Worm (Caenorhabditis elegans) whole organism, young adult: ENCODE measurements around the gene T19D12.6.

Experiments
- B0336.3 ChIP-seq: fragments of 200-800 bp; sonication (Bioruptor generic); IDR thresholded peaks from 2 replicates; pipeline ENCODE4 v1.3.6; 2022; ENCODE audit warnings: missing genetic modification characterization, missing compliant biosample characterization
- C06A6.2 ChIP-seq: fragments of 200-800 bp; sonication (Bioruptor generic); conservative IDR thresholded peaks from 2 replicates; pipeline ENCODE4 v1.3.6; 2022; ENCODE audit warnings: missing genetic modification characterization, missing compliant biosample characterization
- F57C9.4 ChIP-seq: sonication (generic microtip); optimal IDR thresholded peaks from 2 replicates; lab custom pipeline; 2017; ENCODE audit warnings: mild to moderate bottlenecking, missing genetic modification characterization, missing compliant biosample characterization
- T26A5.8 ChIP-seq: sonication (generic microtip); optimal IDR thresholded peaks from 2 replicates; lab custom pipeline; 2016; ENCODE audit warnings: missing genetic modification characterization, missing compliant biosample characterization
- akir-1 ChIP-seq: fragments of 200-800 bp; sonication (Bioruptor generic); optimal IDR thresholded peaks from 2 replicates; lab custom pipeline; 2018; ENCODE audit warnings: mild to moderate bottlenecking, missing genetic modification characterization, moderate library complexity, missing compliant biosample characterization
- aptf-2 ChIP-seq: fragments of 200-800 bp; sonication (Bioruptor generic); conservative IDR thresholded peaks from 2 replicates; pipeline ENCODE4 v1.3.6; 2022; ENCODE audit warnings: missing genetic modification reagents, missing genetic modification characterization, missing compliant biosample characterization
- atf-7 ChIP-seq: sonication (generic microtip); optimal IDR thresholded peaks from 2 replicates; lab custom pipeline; 2017; ENCODE audit warnings: mild to moderate bottlenecking, missing genetic modification characterization, missing compliant biosample characterization
- attf-5 ChIP-seq: fragments of 200-800 bp; sonication (Bioruptor generic); optimal IDR thresholded peaks from 2 replicates; lab custom pipeline; 2018; ENCODE audit warnings: mild to moderate bottlenecking, missing genetic modification characterization, missing compliant biosample characterization
- cebp-1 ChIP-seq, 2 experiments: fragments of 200-800 bp in 1 of 2; sonication (Bioruptor generic) in 1 of 2; sonication (generic microtip) in 1 of 2; IDR thresholded peaks in 1 of 2; optimal IDR thresholded peaks in 1 of 2; 2 replicates each; pipeline versions ENCODE4 v1.3.6 to Lab custom; 2017 to 2022; ENCODE audit warnings: missing compliant biosample characterization in 2 of 2, missing genetic modification characterization in 2 of 2, mild to moderate bottlenecking in 1 of 2, missing genetic modification reagents in 1 of 2, moderate library complexity in 1 of 2
- ceh-100 ChIP-seq: fragments of 200-800 bp; sonication (Bioruptor generic); IDR thresholded peaks from 2 replicates; pipeline ENCODE4 v1.3.6; 2022; ENCODE audit warnings: missing genetic modification reagents, missing genetic modification characterization, missing compliant biosample characterization
- dox-1 ChIP-seq: fragments of 200-800 bp; sonication (Bioruptor generic); IDR thresholded peaks from 2 replicates; pipeline ENCODE4 v1.3.6; 2022; ENCODE audit warnings: missing genetic modification reagents, missing genetic modification characterization, missing compliant biosample characterization
- dpff-1 ChIP-seq: sonication (generic microtip); optimal IDR thresholded peaks from 2 replicates; lab custom pipeline; 2017; ENCODE audit warnings: mild to moderate bottlenecking, missing genetic modification characterization, missing compliant biosample characterization
- dpl-1 ChIP-seq: fragments of 150-350 bp; optimal IDR thresholded peaks from 2 replicates; lab custom pipeline; 2014; ENCODE audit warnings: missing biosample characterization, missing genetic modification reagents, missing genetic modification characterization
- ets-4 ChIP-seq: fragments of 200-800 bp; sonication (Bioruptor generic); optimal IDR thresholded peaks from 2 replicates; lab custom pipeline; 2018; ENCODE audit warnings: mild to moderate bottlenecking, missing genetic modification characterization, missing compliant biosample characterization
- hlh-26 ChIP-seq: fragments of 200-800 bp; sonication (Bioruptor generic); conservative IDR thresholded peaks from 2 replicates; pipeline ENCODE4 v1.3.6; 2022; ENCODE audit warnings: missing genetic modification reagents, missing genetic modification characterization, missing compliant biosample characterization
- hmg-1.2 ChIP-seq: fragments of 200-800 bp; sonication (Bioruptor generic); IDR thresholded peaks from 2 replicates; pipeline ENCODE4 v1.3.6; 2022; ENCODE audit warnings: missing genetic modification reagents, missing genetic modification characterization, missing compliant biosample characterization
- let-607 ChIP-seq, 2 experiments: fragments of 200-800 bp in 1 of 2; sonication (Bioruptor generic) in 1 of 2; sonication (generic microtip) in 1 of 2; optimal IDR thresholded peaks; 2 replicates each; lab custom pipeline; 2016 to 2018; ENCODE audit warnings: mild to moderate bottlenecking in 2 of 2, missing compliant biosample characterization in 2 of 2, missing genetic modification characterization in 2 of 2, moderate library complexity in 2 of 2, missing genotype in 1 of 2
- lin-35 ChIP-seq, 3 experiments: fragments of 150-350 bp in 2 of 3; sonication (generic microtip) in 1 of 3; optimal IDR thresholded peaks; 2 replicates each; lab custom pipeline; 2014 to 2018; ENCODE audit warnings: missing biosample characterization in 3 of 3, missing genetic modification characterization in 3 of 3, missing genetic modification reagents in 3 of 3
- lsl-1 ChIP-seq: fragments of 200-800 bp; sonication (Bioruptor generic); optimal IDR thresholded peaks from 2 replicates; lab custom pipeline; 2018; ENCODE audit warnings: mild to moderate bottlenecking, missing genetic modification characterization, moderate library complexity, missing compliant biosample characterization
- madf-6 ChIP-seq: fragments of 200-800 bp; sonication (Bioruptor generic); IDR thresholded peaks from 2 replicates; pipeline ENCODE4 v1.3.6; 2022; ENCODE audit warnings: missing genetic modification reagents, missing genetic modification characterization, missing compliant biosample characterization
- mes-4 ChIP-seq: sonication (generic microtip); optimal IDR thresholded peaks from 2 replicates; lab custom pipeline; 2016; ENCODE audit warnings: missing genotype, missing genetic modification characterization, missing compliant biosample characterization
- nfya-1 ChIP-seq: sonication (generic microtip); optimal IDR thresholded peaks from 2 replicates; lab custom pipeline; 2017; ENCODE audit warnings: antibody characterized with exemption, missing compliant biosample characterization, missing genetic modification characterization, borderline replicate concordance; ENCODE audit not compliant: insufficient read depth
- nhr-80 ChIP-seq: sonication (generic microtip); optimal IDR thresholded peaks from 2 replicates; lab custom pipeline; 2016; ENCODE audit warnings: missing genetic modification characterization, missing compliant biosample characterization
- pha-4 ChIP-seq: fragments of 150-350 bp; sonication (generic microtip); optimal IDR thresholded peaks from 2 replicates; lab custom pipeline; 2014; ENCODE audit warnings: missing biosample characterization, missing genetic modification reagents, missing genetic modification characterization
- rec-8 ChIP-seq, 2 experiments: sonication (generic microtip); optimal IDR thresholded peaks; 2 replicates each; lab custom pipeline; 2016; ENCODE audit warnings: mild to moderate bottlenecking in 2 of 2, missing genetic modification characterization in 2 of 2, missing genetic modification reagents in 2 of 2, missing genotype in 2 of 2, missing biosample characterization in 1 of 2, missing compliant biosample characterization in 1 of 2, moderate library complexity in 1 of 2
- snpc-1.1 ChIP-seq: sonication (generic microtip); optimal IDR thresholded peaks from 2 replicates; lab custom pipeline; 2017; ENCODE audit warnings: missing genetic modification characterization, mild to moderate bottlenecking, missing compliant biosample characterization, antibody characterized with exemption, moderate library complexity, missing genotype, missing genetic modification reagents; ENCODE audit not compliant: insufficient read depth
- unc-62 ChIP-seq: fragments of 150-350 bp; optimal IDR thresholded peaks from 2 replicates; lab custom pipeline; 2014; ENCODE audit warnings: missing biosample characterization, missing genetic modification reagents, missing genetic modification characterization
- xnd-1 ChIP-seq: sonication (generic microtip); optimal IDR thresholded peaks from 2 replicates; lab custom pipeline; 2016; ENCODE audit warnings: missing genotype, missing genetic modification reagents, missing genetic modification characterization, missing compliant biosample characterization

Gene T19D12.6

DNA sequence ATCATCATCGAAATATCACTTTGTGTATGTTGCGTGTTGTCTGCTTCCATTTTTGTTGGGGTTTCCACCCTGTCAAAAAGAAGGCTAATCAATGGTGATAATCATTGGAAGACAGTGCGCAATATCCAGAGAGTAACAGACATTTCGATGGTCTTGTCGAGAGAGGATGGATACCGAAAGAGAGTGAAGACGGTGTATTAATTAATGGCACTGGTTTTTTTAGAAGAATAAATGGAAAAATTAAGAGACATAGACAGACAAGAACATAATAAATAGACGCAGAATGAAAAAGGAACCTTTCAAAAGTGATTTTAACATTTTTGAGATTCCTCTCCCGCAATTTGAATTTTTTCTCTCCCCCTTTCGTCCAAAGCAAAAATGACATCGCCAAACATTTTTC lies 23.9 kb downstream of the T19D12.6 start:
- TF ChIP-seq hmg-1.2 (peak; percentile 60; the same call in 1 of the 2 replicates), nfya-1 (tag; lab: Kevin White, UChicago) (no peak), mes-4 (no peak)

DNA sequence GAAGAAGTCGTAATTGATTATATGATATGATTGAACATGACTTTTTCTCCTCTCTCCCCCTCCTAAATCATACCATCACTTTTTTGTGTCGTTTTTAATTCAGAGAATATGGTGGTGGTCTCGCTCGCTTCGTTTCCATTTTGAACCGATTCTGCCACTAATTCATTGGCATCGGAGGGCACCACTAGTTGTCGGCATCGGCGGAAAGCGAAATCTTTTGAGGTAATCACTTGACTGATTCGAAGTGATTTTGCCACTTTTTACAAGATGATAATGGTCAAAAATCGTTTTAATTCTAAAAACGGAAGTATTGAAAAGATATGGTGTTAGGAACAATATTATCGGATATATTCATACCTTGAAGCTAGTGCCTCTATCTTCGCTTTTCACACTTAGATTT lies 26.1 kb downstream of the T19D12.6 start, which contains the start of gene klf-3:
Gene klf-3, plus strand, starts transcription at position 109 of the 400 bp plus-strand sequence.
- TF ChIP-seq T26A5.8 (tag; lab: Kevin White, UChicago) (no peak), dpff-1 (tag; lab: Kevin White, UChicago) (no peak), attf-5 (GFP tag; lab: Kevin White, UChicago) (no peak), rec-8 (tag; optimal IDR thresholded peaks at IDR 0.05; lab: Kevin White, UChicago) (no peak), xnd-1 (no peak), cebp-1 (GFP tag; IDR thresholded peaks at IDR 0.05; lab: Robert Waterston, UW) (no peak), cebp-1 (tag; optimal IDR thresholded peaks at IDR 0.05; lab: Kevin White, UChicago) (no peak), pha-4 (tag; lab: Kevin White, UChicago) (no peak)
- TF ChIP-seq, all 124 proteins: peak for 0

DNA sequence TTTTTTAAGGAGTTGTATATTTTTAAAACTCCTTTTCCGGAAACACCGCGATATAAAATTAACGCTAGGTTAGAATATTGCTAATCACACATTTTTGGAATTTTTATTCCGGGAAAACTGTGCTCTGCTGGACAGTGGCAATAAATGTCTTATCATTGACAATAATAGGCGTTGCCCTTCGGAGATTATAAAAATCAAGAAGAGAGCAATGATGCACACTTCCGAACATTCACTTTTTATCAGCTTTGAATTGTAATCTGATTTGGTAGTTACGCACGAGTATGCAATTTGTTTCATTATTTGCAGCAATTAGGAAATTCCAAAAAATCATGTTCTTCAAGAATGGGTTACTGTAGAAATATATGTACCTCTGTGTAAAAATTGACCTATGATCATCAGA lies 26.8 kb downstream of the T19D12.6 start:
- TF ChIP-seq nhr-80 (tag; lab: Kevin White, UChicago) (peak; percentile 56), attf-5 (GFP tag; lab: Kevin White, UChicago) (no peak)

DNA sequence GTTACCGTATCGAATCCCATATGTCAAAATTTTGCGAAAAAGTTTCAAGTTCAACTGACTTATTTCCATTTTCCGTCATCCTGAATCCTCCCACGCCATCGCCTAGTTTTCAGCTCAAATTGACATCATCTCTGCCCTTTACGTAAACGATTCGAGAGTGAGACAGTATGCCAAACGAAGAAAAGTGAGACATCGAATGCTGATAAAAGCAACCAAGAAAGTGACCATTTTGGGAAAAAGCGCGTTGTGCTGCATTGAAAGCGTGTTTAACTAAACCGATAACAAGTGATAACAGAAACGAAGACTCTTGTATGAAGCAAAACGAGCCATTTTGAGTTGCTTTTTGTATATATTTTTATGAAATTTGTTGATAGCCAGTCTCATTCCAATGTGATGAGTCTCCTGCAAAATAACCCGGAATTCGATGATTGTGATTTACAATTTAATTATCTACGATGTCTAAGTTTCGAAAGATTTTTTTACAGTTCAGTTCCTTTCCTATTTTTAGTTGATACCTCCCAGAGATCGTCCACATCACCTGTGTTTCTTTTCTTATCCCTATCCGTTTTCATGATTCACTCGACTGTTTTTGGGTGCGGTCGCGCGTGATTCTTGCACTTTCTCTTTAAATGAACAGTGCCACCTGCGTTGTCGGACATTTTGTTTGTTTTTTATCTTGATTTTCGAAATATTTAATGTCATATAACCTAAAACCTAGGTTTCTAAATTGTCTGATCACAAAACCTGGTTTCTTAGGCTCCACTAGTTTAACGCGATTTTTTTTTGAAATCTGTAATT lies 27.5 kb downstream of the T19D12.6 start:
- no peak for TF ChIP-seq B0336.3 (GFP tag; lab: Robert Waterston, UW)
- TF ChIP-seq akir-1 (GFP tag; lab: Kevin White, UChicago), result no peak
- TF ChIP-seq C06A6.2 (GFP tag; lab: Robert Waterston, UW), result no peak
- no peak for TF ChIP-seq dpl-1 (GFP tag; lab: Kevin White, UChicago)
- TF ChIP-seq let-607 (tag; optimal IDR thresholded peaks at IDR 0.05; lab: Kevin White, UChicago), result no peak
- TF ChIP-seq madf-6 (GFP tag; lab: Robert Waterston, UW), result no peak
- TF ChIP-seq xnd-1, result no peak
- TF ChIP-seq dox-1 (GFP tag; lab: Robert Waterston, UW), result peak; percentile 59
- no peak for TF ChIP-seq aptf-2 (GFP tag; lab: Robert Waterston, UW)
- no peak for TF ChIP-seq F57C9.4 (tag; lab: Kevin White, UChicago)
- no peak for TF ChIP-seq hlh-26
- TF ChIP-seq attf-5 (GFP tag; lab: Kevin White, UChicago), result no peak
- peak; percentile 94 for TF ChIP-seq nhr-80 (tag; lab: Kevin White, UChicago)
- TF ChIP-seq atf-7 (tag; lab: Kevin White, UChicago), result peak; percentile 38
- no peak for TF ChIP-seq lsl-1 (GFP tag; lab: Kevin White, UChicago)
- TF ChIP-seq ets-4 (GFP tag; lab: Kevin White, UChicago), result peak; percentile 34

DNA sequence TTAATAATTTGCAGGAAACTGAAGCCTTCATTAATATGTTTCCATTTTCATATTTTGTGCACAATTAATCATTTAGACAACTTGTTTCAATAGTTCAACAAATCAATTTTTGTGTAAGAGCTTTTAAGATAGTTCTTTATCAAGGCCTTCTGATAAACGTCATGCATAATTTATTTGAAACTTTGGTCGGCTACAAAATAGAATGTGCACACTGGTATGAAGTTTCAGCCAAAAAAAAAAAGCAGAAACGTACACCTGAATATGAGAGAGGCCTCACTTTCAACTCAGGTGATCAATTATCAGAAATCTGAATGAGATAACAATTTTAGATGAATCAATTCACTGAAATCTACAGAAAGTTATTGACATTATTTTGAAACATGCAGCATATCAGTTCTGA lies 28.4 kb downstream of the T19D12.6 start:
- TF ChIP-seq nhr-80 (tag; lab: Kevin White, UChicago), result peak; percentile 31
- no peak for TF ChIP-seq ceh-100 (GFP tag; lab: Robert Waterston, UW)
- TF ChIP-seq, all 124 proteins: peak for 1

DNA sequence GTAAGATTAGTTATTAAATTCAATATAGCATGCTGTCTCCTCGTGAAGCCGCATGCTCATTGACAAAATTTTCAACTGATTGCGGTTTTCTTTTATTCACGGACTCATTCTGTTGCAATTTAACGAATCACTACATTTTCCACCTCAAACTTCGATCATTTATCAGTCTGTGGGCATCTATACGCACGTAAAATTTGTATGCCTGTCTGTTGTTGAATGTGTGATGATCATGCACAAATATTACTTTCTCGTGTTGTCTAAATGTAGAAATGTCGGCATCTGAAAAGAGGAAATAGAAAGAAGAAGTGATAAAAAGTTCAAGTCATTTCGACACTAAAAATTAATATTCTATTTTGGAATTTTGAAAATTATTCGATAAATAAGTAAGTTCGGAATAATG lies 30.4 kb downstream of the T19D12.6 start:
- TF ChIP-seq snpc-1.1 (tag; lab: Kevin White, UChicago), result no peak
- peak; percentile 74 for TF ChIP-seq nhr-80 (tag; lab: Kevin White, UChicago)
- TF ChIP-seq unc-62, result no peak
- no peak for TF ChIP-seq lin-35 (GFP tag; optimal IDR thresholded peaks at IDR 0.05; lab: Kevin White, UChicago)
